Worm (Caenorhabditis elegans): ENCODE data around the gene ZK593.2.

ZK593.2 gene

DNA sequence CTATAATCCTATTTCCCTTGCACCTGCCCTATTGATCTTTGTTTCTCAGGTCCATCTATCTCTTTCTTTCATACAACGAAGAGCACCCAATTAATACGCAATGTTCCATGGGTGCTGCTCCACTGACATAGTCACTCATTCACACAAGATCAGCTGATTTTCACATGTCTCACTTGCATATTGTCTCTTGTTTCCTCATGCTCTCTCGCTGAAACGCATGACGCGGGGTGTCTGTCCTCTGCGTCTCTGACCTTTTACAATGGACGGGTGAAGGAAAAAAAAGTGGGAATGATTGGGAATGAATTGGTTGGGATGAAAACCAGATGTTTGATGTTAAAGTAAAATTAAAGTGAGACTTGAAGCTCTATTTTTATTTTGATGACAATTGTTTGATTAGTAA lies 22.2 kb downstream of the ZK593.2 start:
- TF ChIP-seq pha-4 (tag; optimal IDR thresholded peaks at IDR 0.05) (no peak), lin-35 (GFP tag; optimal IDR thresholded peaks at IDR 0.05) (peak in 1 of 3 experiments; percentile 85), lin-54 (GFP tag; optimal IDR thresholded peaks at IDR 0.05) (peak; percentile 62), let-526 (GFP tag; IDR thresholded peaks at IDR 0.05) (peak; percentile 89), tlf-1 (GFP tag; optimal IDR thresholded peaks at IDR 0.05) (peak; percentile 78), lir-1 (GFP tag; conservative IDR thresholded peaks at IDR 0.05) (peak; percentile 55), attf-6 (GFP tag; IDR thresholded peaks at IDR 0.05) (no peak), pbrm-1 (GFP tag; IDR thresholded peaks at IDR 0.05) (peak; percentile 74), mel-28 (tag; optimal IDR thresholded peaks at IDR 0.05; ENCODE audit: borderline replicate concordance) (no peak), F10E7.11 (tag; optimal IDR thresholded peaks at IDR 0.05) (peak; percentile 11), rcor-1 (GFP tag; IDR thresholded peaks at IDR 0.05) (peak; percentile 29; the same call in 1 of the 2 replicates), madf-3 (GFP tag; IDR thresholded peaks at IDR 0.05) (peak; percentile 80; the same call in 1 of the 2 replicates), dox-1 (GFP tag; IDR thresholded peaks at IDR 0.05) (peak; percentile 75), nfyb-1 (GFP tag; IDR thresholded peaks at IDR 0.05) (peak; percentile 85), madf-10 (tag; optimal IDR thresholded peaks at IDR 0.05) (peak; percentile 59), let-607 (tag; optimal IDR thresholded peaks at IDR 0.05) (peak in 1 of 2 experiments; percentile 14), tbp1 (GFP tag; optimal IDR thresholded peaks at IDR 0.05) (peak; percentile 54), egl-44 (GFP tag; IDR thresholded peaks at IDR 0.05) (peak; percentile 74), ceh-27 (GFP tag; optimal IDR thresholded peaks at IDR 0.05) (peak; percentile 83), ama-1 (optimal IDR thresholded peaks at IDR 0.05) (peak; percentile 93), ama-1 (GFP tag; optimal IDR thresholded peaks at IDR 0.05) (no peak), lag-1 (GFP tag; IDR thresholded peaks at IDR 0.05) (no peak), T07F8.4 (tag; optimal IDR thresholded peaks at IDR 0.05) (no peak), atf-7 (tag; optimal IDR thresholded peaks at IDR 0.05) (peak; percentile 74), ZK185.1 (tag; optimal IDR thresholded peaks at IDR 0.05; ENCODE audit: poor library complexity, severe bottlenecking) (peak; percentile 71), attf-5 (GFP tag; optimal IDR thresholded peaks at IDR 0.05) (peak; percentile 72), unc-130 (GFP tag; optimal IDR thresholded peaks at IDR 0.05) (no peak), aptf-3 (GFP tag; IDR thresholded peaks at IDR 0.05) (no peak), snpc-4 (GFP tag; optimal IDR thresholded peaks at IDR 0.05) (no peak), snpc-4 (tag; optimal IDR thresholded peaks at IDR 0.05) (peak in 1 of 4 experiments; percentile 10), K11D2.4 (GFP tag; IDR thresholded peaks at IDR 0.05) (peak; percentile 88), Y67H2A.10 (GFP tag; conservative IDR thresholded peaks at IDR 0.05) (peak; percentile 70; the same call in 1 of the 2 replicates), dpff-1 (tag; optimal IDR thresholded peaks at IDR 0.05) (no peak), xnd-1 (tag; optimal IDR thresholded peaks at IDR 0.05) (no peak), chd-7 (tag; optimal IDR thresholded peaks at IDR 0.05) (peak; percentile 85), lin-40 (tag; optimal IDR thresholded peaks at IDR 0.05) (peak; percentile 51), die-1 (tag; optimal IDR thresholded peaks at IDR 0.05) (peak; percentile 46), B0336.3 (GFP tag; IDR thresholded peaks at IDR 0.05) (peak; percentile 17; the same call in 1 of the 2 replicates), ceh-40 (GFP tag; IDR thresholded peaks at IDR 0.05) (0 out of 2 replicates have a peak, but pooled peaks have one; percentile 27), hsf-1 (GFP tag; IDR thresholded peaks at IDR 0.05) (no peak), ztf-26 (tag; optimal IDR thresholded peaks at IDR 0.05) (peak; percentile 31), somi-1 (GFP tag; optimal IDR thresholded peaks at IDR 0.05) (peak; percentile 91), Y53G8AR.9 (GFP tag; conservative IDR thresholded peaks at IDR 0.05) (peak; percentile 47; the same call in 1 of the 2 replicates), sdz-38 (tag; optimal IDR thresholded peaks at IDR 0.05) (no peak), bed-2 (GFP tag; IDR thresholded peaks at IDR 0.05) (no peak), egrh-3 (GFP tag; IDR thresholded peaks at IDR 0.05) (peak; percentile 29; the same call in 1 of the 2 replicates), lin-26 (GFP tag; IDR thresholded peaks at IDR 0.05) (0 out of 2 replicates have a peak, but pooled peaks have one; percentile 65), rec-8 (tag; optimal IDR thresholded peaks at IDR 0.05) (no peak)

Data from whole organism, young adult.